Fruit fly (Drosophila melanogaster) S2 (cell line): ENCODE measurements around the gene dia.

Source experiments
- CG8478 ChIP-seq: fragments of >200 bp; optimal IDR thresholded peaks from 2 replicates; lab custom pipeline; 2018
- CTCF ChIP-seq, 2 experiments: fragments of >200 bp; optimal IDR thresholded peaks; 2 replicates each; lab custom pipeline; 2018

dia gene

dm6 chr2L:20803733-20804164 lies 45.8 kb downstream of the dia start:
- TF ChIP-seq CG8478 (lab: Kevin White, UChicago): no peak
- no peak for TF ChIP-seq CTCF (optimal IDR thresholded peaks at IDR 0.05; lab: Kevin White, UChicago)

DNA sequence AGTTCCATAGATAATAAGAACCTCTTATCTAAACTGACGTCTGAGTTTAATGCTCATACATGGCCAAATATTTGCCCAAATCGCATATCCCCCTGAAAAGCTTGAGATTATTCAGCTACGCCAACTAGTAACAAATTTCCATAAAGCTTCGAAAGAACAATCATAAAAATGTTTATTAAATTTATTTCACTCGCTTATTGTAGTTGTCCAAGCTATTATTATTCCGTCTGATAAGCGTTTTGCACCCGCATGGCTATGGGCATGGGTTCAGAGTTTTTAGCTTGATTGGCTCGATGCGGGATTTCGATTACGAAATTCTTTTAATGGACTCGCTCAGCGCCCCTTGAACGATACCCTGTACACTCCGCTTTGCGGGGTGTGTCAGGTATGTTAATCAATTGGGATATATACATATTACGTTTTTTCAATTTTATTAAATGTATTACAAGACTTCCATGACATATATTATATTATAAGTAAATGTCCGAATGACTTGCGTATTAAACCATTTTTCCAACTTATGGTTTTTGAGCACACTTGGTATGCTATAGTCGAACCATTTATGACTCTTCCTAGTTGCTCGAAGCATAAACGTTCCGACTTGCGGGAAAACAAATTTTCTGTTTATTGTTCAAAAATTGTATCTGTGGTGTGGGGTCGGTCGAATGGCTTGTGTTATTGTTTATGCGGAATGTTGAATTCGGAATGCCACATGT lies 47.8 kb downstream of the dia start:
- TF ChIP-seq CTCF (optimal IDR thresholded peaks at IDR 0.05; lab: Kevin White, UChicago) (no peak), CG8478 (lab: Kevin White, UChicago) (no peak)

DNA sequence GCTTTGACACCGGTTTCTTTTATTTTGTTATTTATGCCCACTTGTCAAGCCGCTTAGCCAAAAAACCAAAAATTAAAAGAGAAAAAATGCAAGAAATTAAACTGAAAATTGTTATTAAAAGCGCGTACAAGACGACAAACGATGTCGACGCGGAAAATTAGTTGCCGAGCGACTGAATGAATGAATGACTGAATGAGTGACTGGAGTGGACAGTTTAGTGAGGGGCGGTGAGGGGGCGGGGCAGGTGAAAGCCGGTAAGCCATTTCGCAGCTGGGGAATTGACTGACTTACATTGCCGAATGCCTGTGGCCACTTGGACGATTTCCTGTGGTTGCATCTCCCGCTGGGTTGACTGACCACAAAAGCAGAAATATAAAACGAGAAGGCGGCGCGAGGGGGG lies 48.7 kb downstream of the dia start:
- TF ChIP-seq CTCF (optimal IDR thresholded peaks at IDR 0.05; lab: Kevin White, UChicago): no peak
- TF ChIP-seq CG8478 (lab: Kevin White, UChicago): no peak

dm6 chr2L:20807617-20808509 lies 49.9 kb downstream of the dia start:
- TF ChIP-seq CTCF (optimal IDR thresholded peaks at IDR 0.05; lab: Kevin White, UChicago) (no peak), CG8478 (lab: Kevin White, UChicago) (no peak)

DNA sequence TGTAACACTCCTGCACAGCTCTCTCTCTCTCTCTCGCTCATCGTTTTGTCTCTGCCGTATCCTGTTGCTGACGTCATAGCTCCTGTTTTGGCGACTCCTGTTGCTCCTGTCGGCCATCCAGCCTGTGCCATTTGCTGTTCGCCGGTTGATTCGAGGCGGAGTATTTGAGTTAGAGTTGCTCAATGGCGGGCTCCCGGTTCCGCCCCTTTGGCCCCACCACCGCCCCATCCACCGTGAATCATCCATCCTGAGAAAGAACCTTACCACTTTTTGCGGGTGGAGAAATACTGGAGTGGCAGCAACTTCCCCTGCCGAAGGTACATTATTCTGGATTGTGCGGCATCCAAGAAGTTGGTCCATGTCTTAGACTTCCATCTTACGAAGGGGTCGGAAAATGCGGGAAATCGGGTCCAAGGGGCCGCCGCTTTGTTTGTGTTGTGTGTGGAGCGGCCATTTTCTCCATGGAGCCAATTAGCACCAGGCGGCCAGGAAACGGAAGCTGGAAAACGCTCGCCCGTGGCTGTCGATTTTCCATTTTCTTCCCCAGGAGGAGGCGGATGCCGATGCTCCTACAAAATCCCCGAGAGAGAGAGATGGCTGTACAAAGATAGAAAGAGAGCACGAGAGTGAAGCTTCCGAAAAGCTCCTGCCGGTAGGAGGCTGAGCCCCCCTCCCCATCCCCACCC lies 50.7 kb downstream of the dia start:
- TF ChIP-seq CG8478 (lab: Kevin White, UChicago) (no peak), CTCF (optimal IDR thresholded peaks at IDR 0.05; lab: Kevin White, UChicago) (no peak)

DNA sequence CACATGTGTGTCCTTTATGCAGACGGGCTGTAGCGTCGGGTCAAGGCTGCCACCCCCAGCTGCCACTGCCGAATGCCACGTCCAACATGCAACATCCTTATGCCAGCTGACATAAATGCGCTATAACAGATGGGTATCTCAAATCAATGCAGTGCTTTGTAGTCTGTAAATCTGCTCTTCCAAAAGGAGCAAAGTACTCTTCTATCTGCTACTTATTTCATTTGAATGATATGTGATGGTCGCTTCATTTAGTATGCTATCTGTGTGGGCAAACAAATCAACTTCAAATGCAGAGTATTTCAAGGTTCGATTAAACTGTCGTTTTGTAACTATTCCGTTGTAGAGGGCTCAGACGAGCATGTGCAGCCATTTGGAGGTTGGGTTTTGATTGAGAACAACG lies 51.3 kb downstream of the dia start:
- TF ChIP-seq CTCF (optimal IDR thresholded peaks at IDR 0.05; lab: Kevin White, UChicago) (no peak), CG8478 (lab: Kevin White, UChicago) (no peak)

DNA sequence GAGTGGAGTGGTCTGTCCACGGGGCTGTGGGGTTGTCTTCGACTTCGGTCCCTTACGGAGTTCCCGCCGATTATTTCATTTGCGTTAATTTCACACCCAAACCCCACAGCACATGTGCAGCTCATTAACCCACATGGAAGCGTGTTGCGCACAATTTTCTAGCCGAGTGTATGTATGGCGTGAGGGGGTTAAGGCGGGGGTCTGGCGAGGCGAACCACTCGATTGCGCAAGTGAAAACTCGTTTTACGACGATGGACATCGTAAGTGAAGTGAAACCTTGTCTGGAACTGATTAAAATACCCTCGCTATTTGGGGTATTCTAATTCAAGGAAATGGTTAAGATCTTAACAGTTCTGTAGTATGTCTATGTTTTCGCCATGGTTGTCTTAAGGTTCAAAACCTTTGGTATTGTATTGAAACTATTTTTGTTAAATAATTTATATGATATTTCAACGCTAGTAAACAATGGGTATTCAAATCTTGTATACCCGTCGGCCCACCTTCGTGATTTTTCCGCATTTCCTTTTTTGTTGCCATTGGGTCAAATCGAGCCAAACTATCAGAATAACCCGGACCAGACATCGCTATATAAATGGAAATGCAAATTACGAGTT lies 53.2 kb downstream of the dia start:
- TF ChIP-seq CG8478 (lab: Kevin White, UChicago) (no peak), CTCF (optimal IDR thresholded peaks at IDR 0.05; lab: Kevin White, UChicago) (no peak)

DNA sequence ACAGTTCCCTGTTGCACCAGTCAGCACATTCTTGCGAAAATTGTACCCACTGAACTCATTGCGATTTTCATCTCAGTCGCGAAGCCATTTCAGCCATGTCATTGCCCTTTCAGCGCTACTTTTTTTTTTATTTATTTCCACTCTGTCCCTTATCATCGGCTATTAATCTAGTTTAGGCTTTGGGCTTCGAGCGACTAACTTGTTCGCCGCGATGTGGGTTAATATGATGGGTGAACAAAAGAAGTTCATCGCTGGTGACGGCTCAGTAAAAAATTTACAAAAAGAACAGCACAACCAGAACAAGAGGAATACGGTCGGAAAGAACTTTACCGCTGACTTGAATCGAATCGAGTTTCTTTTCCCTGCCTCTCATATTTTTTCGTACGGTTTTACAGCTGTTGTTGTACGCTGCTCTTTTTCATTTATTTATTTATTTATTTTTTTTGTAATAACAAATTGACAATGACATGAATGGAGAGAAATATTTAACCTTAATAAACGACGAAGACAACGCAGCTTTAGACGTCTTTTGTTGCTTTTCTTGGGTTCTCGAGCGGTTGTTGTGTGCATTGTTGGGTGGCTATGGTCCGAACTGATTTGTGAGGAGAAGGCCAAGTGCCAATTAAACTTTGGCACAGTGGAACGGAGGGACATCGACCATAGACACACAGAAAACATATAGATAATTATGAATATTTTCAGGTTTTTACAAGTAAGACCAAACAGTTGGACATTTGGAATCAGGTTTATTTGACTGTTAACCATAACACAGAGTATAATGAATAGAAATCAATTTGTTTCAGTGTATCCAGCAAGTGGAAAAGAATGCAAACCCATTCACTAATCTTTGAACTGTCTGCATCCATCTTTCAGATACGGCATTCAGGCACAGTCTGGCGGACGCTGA lies 54.6 kb downstream of the dia start:
- TF ChIP-seq CTCF (optimal IDR thresholded peaks at IDR 0.05; lab: Kevin White, UChicago) (no peak), CG8478 (lab: Kevin White, UChicago) (no peak)

- TF ChIP-seq CG8478 (lab: Kevin White, UChicago) (no peak), CTCF (optimal IDR thresholded peaks at IDR 0.05; lab: Kevin White, UChicago) (no peak)
Observed at dm6 chr2L:20816140-20816539, 58.2 kb downstream of the dia start, which contains the start of gene CG33322. Gene CG33322, minus strand, starts transcription at chr2L:20816240.

dm6 chr2L:20817170-20817569 lies 59.2 kb downstream of the dia start, which contains the start of gene CheB38b:
Gene CheB38b, minus strand, starts transcription at chr2L:20817270.
- TF ChIP-seq CTCF (optimal IDR thresholded peaks at IDR 0.05; lab: Kevin White, UChicago) (no peak), CG8478 (lab: Kevin White, UChicago) (no peak)
